Worm (Caenorhabditis elegans) whole organism, young adult: ENCODE measurements around the gene egl-27.

Source experiments
- B0035.1 ChIP-seq: sonication (generic microtip); optimal IDR thresholded peaks from 2 replicates; lab custom pipeline; 2016; ENCODE audit warnings: missing genetic modification characterization, mild to moderate bottlenecking, missing compliant biosample characterization, missing genotype, missing genetic modification reagents
- F23B12.7 ChIP-seq: sonication (generic microtip); optimal IDR thresholded peaks from 2 replicates; lab custom pipeline; 2017; ENCODE audit warnings: missing genetic modification characterization, mild to moderate bottlenecking, missing compliant biosample characterization, antibody characterized with exemption, moderate library complexity; ENCODE audit not compliant: insufficient read depth
- F52B5.7 ChIP-seq: sonication (generic microtip); optimal IDR thresholded peaks from 2 replicates; lab custom pipeline; 2016; ENCODE audit warnings: mild to moderate bottlenecking, missing genetic modification characterization, missing compliant biosample characterization
- F57C9.4 ChIP-seq: sonication (generic microtip); optimal IDR thresholded peaks from 2 replicates; lab custom pipeline; 2017; ENCODE audit warnings: mild to moderate bottlenecking, missing genetic modification characterization, missing compliant biosample characterization
- Y56A3A.18 ChIP-seq: fragments of 200-800 bp; sonication (Bioruptor generic); IDR thresholded peaks from 2 replicates; pipeline ENCODE4 v1.3.6; 2022; ENCODE audit warnings: missing genetic modification reagents, missing genetic modification characterization, missing compliant biosample characterization
- Y95B8A.8 ChIP-seq: fragments of 200-800 bp; sonication (Bioruptor generic); IDR thresholded peaks from 2 replicates; pipeline ENCODE4 v1.3.6; 2022; ENCODE audit warnings: missing genetic modification reagents, missing genetic modification characterization, missing compliant biosample characterization
- akir-1 ChIP-seq: fragments of 200-800 bp; sonication (Bioruptor generic); optimal IDR thresholded peaks from 2 replicates; lab custom pipeline; 2018; ENCODE audit warnings: mild to moderate bottlenecking, missing genetic modification characterization, moderate library complexity, missing compliant biosample characterization
- aptf-2 ChIP-seq: fragments of 200-800 bp; sonication (Bioruptor generic); conservative IDR thresholded peaks from 2 replicates; pipeline ENCODE4 v1.3.6; 2022; ENCODE audit warnings: missing genetic modification reagents, missing genetic modification characterization, missing compliant biosample characterization
- aptf-3 ChIP-seq: fragments of 200-800 bp; sonication (Bioruptor generic); IDR thresholded peaks from 2 replicates; pipeline ENCODE4 v1.3.6; 2022; ENCODE audit warnings: missing genetic modification characterization, missing compliant biosample characterization
- atf-7 ChIP-seq: sonication (generic microtip); optimal IDR thresholded peaks from 2 replicates; lab custom pipeline; 2017; ENCODE audit warnings: mild to moderate bottlenecking, missing genetic modification characterization, missing compliant biosample characterization
- attf-5 ChIP-seq: fragments of 200-800 bp; sonication (Bioruptor generic); optimal IDR thresholded peaks from 2 replicates; lab custom pipeline; 2018; ENCODE audit warnings: mild to moderate bottlenecking, missing genetic modification characterization, missing compliant biosample characterization
- cebp-2 ChIP-seq: fragments of 200-800 bp; sonication (Bioruptor generic); IDR thresholded peaks from 2 replicates; pipeline ENCODE4 v1.3.6; 2022; ENCODE audit warnings: missing genetic modification characterization, missing compliant biosample characterization
- dox-1 ChIP-seq: fragments of 200-800 bp; sonication (Bioruptor generic); IDR thresholded peaks from 2 replicates; pipeline ENCODE4 v1.3.6; 2022; ENCODE audit warnings: missing genetic modification reagents, missing genetic modification characterization, missing compliant biosample characterization
- dpff-1 ChIP-seq: sonication (generic microtip); optimal IDR thresholded peaks from 2 replicates; lab custom pipeline; 2017; ENCODE audit warnings: mild to moderate bottlenecking, missing genetic modification characterization, missing compliant biosample characterization
- efl-1 ChIP-seq: fragments of 150-350 bp; optimal IDR thresholded peaks from 2 replicates; lab custom pipeline; 2014; ENCODE audit warnings: missing biosample characterization, missing genetic modification reagents, missing genetic modification characterization
- egl-18 ChIP-seq: fragments of 200-800 bp; sonication (Bioruptor generic); IDR thresholded peaks from 2 replicates; pipeline ENCODE4 v1.3.6; 2022; ENCODE audit warnings: missing genetic modification reagents, missing genetic modification characterization, missing compliant biosample characterization
- him-1 ChIP-seq: sonication (generic microtip); optimal IDR thresholded peaks from 2 replicates; lab custom pipeline; 2016; ENCODE audit warnings: missing genotype, missing genetic modification reagents, missing genetic modification characterization, missing compliant biosample characterization
- hmg-1.2 ChIP-seq: fragments of 200-800 bp; sonication (Bioruptor generic); IDR thresholded peaks from 2 replicates; pipeline ENCODE4 v1.3.6; 2022; ENCODE audit warnings: missing genetic modification reagents, missing genetic modification characterization, missing compliant biosample characterization
- hrde-1 ChIP-seq: sonication (generic microtip); optimal IDR thresholded peaks from 2 replicates; lab custom pipeline; 2016; ENCODE audit warnings: missing genetic modification characterization, mild to moderate bottlenecking, missing compliant biosample characterization, moderate library complexity, missing genotype, missing genetic modification reagents, borderline replicate concordance
- let-607 ChIP-seq, 2 experiments: fragments of 200-800 bp in 1 of 2; sonication (Bioruptor generic) in 1 of 2; sonication (generic microtip) in 1 of 2; optimal IDR thresholded peaks; 2 replicates each; lab custom pipeline; 2016 to 2018; ENCODE audit warnings: mild to moderate bottlenecking in 2 of 2, missing compliant biosample characterization in 2 of 2, missing genetic modification characterization in 2 of 2, moderate library complexity in 2 of 2, missing genotype in 1 of 2
- lin-26 ChIP-seq: fragments of 200-800 bp; sonication (Bioruptor generic); IDR thresholded peaks from 2 replicates; pipeline ENCODE4 v1.3.6; 2022; ENCODE audit warnings: missing genetic modification reagents, missing genetic modification characterization, missing compliant biosample characterization
- lir-1 ChIP-seq: fragments of 200-800 bp; sonication (Bioruptor generic); conservative IDR thresholded peaks from 2 replicates; pipeline ENCODE4 v1.3.6; 2022; ENCODE audit warnings: missing genetic modification reagents, missing genetic modification characterization, missing compliant biosample characterization
- madf-10 ChIP-seq: sonication (generic microtip); optimal IDR thresholded peaks from 2 replicates; lab custom pipeline; 2016; ENCODE audit warnings: mild to moderate bottlenecking, missing genetic modification characterization, missing compliant biosample characterization
- madf-3 ChIP-seq: fragments of 200-800 bp; sonication (Bioruptor generic); IDR thresholded peaks from 2 replicates; pipeline ENCODE4 v1.3.6; 2022; ENCODE audit warnings: missing genetic modification reagents, missing genetic modification characterization, missing compliant biosample characterization
- madf-8 ChIP-seq: fragments of 200-800 bp; sonication (Bioruptor generic); conservative IDR thresholded peaks from 2 replicates; pipeline ENCODE4 v1.3.6; 2022; ENCODE audit warnings: missing genetic modification reagents, missing genetic modification characterization, missing compliant biosample characterization
- mel-28 ChIP-seq: sonication (generic microtip); optimal IDR thresholded peaks from 2 replicates; lab custom pipeline; 2016; ENCODE audit warnings: borderline replicate concordance, mild to moderate bottlenecking, missing genetic modification characterization, missing compliant biosample characterization
- mes-4 ChIP-seq: sonication (generic microtip); optimal IDR thresholded peaks from 2 replicates; lab custom pipeline; 2016; ENCODE audit warnings: missing genotype, missing genetic modification characterization, missing compliant biosample characterization
- nhr-90 ChIP-seq: sonication (generic microtip); optimal IDR thresholded peaks from 2 replicates; lab custom pipeline; 2016; ENCODE audit warnings: missing genotype, mild to moderate bottlenecking, missing genetic modification characterization, missing compliant biosample characterization
- snpc-1.1 ChIP-seq: sonication (generic microtip); optimal IDR thresholded peaks from 2 replicates; lab custom pipeline; 2017; ENCODE audit warnings: missing genetic modification characterization, mild to moderate bottlenecking, missing compliant biosample characterization, antibody characterized with exemption, moderate library complexity, missing genotype, missing genetic modification reagents; ENCODE audit not compliant: insufficient read depth
- somi-1 ChIP-seq: fragments of 200-800 bp; sonication (Bioruptor generic); optimal IDR thresholded peaks from 2 replicates; lab custom pipeline; 2018; ENCODE audit warnings: mild to moderate bottlenecking, missing genetic modification characterization, missing compliant biosample characterization
- tbp1 ChIP-seq: fragments of 200-800 bp; sonication (Bioruptor generic); optimal IDR thresholded peaks from 2 replicates; lab custom pipeline; 2018; ENCODE audit warnings: mild to moderate bottlenecking, missing genetic modification characterization, missing compliant biosample characterization
- xnd-1 ChIP-seq: sonication (generic microtip); optimal IDR thresholded peaks from 2 replicates; lab custom pipeline; 2016; ENCODE audit warnings: missing genotype, missing genetic modification reagents, missing genetic modification characterization, missing compliant biosample characterization
- ztf-22 ChIP-seq: fragments of 200-800 bp; sonication (Bioruptor generic); optimal IDR thresholded peaks from 2 replicates; lab custom pipeline; 2018; ENCODE audit warnings: mild to moderate bottlenecking, missing genetic modification characterization, moderate library complexity, missing compliant biosample characterization
- ztf-25 ChIP-seq: fragments of 200-800 bp; sonication (Bioruptor generic); IDR thresholded peaks from 2 replicates; pipeline ENCODE4 v1.3.6; 2022; ENCODE audit warnings: missing genetic modification reagents, missing genetic modification characterization, missing compliant biosample characterization
- ztf-26 ChIP-seq: sonication (generic microtip); optimal IDR thresholded peaks from 2 replicates; lab custom pipeline; 2017; ENCODE audit warnings: missing genetic modification characterization, missing compliant biosample characterization

egl-27 gene

ce11 chrII:6830012-6830411, 4.8 kb upstream of the egl-27 start:
- TF ChIP-seq attf-5 (no peak), dox-1 (GFP tag; lab: Robert Waterston, UW) (0 out of 2 replicates have a peak, but pooled peaks have one; percentile 18), hmg-1.2 (no peak), B0035.1 (tag; lab: Kevin White, UChicago) (no peak), egl-18 (GFP tag; lab: Robert Waterston, UW) (no peak), atf-7 (tag; lab: Kevin White, UChicago) (no peak), lir-1 (GFP tag; lab: Robert Waterston, UW) (no peak), cebp-2 (GFP tag; lab: Robert Waterston, UW) (no peak)

DNA sequence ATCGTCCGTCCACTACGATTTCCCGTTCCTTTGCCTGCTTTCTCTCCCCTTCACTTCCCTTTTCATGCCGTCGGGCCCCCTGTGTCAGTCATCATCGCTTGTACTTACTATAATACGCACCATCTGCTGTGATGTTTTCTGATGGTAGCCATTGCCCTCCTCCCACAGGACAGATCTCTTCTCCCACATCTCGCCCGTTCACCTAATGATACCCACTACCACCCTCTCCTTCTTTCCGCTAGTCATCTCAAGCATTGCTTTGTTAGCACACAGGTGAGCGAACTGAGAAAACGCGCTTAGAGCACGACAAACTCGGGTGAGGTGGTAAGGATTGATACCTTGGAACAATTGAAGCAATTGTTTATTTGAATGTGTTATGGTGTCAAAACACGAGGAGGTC, 3.9 kb upstream of the egl-27 start:
- TF ChIP-seq madf-3 (GFP tag; lab: Robert Waterston, UW) = 0 out of 2 replicates have a peak, but pooled peaks have one; percentile 10
- TF ChIP-seq xnd-1 (tag; lab: Kevin White, UChicago) = no peak

DNA sequence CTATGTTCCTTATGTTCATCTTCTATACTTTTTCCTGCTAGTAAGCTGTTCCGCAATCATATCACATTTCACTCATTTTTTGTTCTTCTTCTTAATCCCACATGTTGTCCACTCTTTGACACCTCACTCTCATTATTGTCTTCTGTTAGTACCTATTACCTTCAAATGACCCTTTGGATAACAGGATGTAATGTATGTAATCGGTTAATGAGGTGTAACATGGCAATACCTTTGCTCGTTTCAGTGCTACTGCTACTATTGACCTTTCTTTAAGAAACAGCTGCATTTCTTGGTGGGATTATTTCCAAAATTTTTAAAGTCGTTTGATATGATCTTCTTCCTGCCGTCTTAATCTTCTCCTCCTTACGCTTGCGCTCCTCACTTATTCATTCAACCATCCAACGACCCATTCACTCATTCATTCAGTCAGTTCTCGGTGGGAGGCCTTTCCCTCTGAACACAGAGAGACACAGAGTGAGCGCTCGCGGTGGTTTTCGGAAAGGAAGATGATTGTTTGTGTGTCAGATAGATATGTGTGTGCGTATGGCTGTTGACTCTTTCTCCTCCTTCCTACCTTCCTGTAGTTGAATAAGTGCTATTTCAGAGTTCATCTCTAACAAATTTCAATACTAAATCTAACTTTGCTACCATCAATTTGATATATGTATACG, 3.1 kb upstream of the egl-27 start:
- TF ChIP-seq nhr-90 (tag; lab: Kevin White, UChicago) (no peak), F23B12.7 (no peak), Y95B8A.8 (GFP tag; lab: Robert Waterston, UW) (no peak), ztf-25 (no peak), ztf-26 (no peak), F57C9.4 (tag; lab: Kevin White, UChicago) (no peak), dpff-1 (tag; lab: Kevin White, UChicago) (no peak), madf-8 (GFP tag; lab: Robert Waterston, UW) (no peak), atf-7 (tag; lab: Kevin White, UChicago) (no peak), mel-28 (tag; lab: Kevin White, UChicago) (no peak), F52B5.7 (tag; lab: Kevin White, UChicago) (no peak), egl-18 (GFP tag; lab: Robert Waterston, UW) (no peak), akir-1 (no peak), aptf-3 (GFP tag; lab: Robert Waterston, UW) (no peak), aptf-2 (no peak)

DNA sequence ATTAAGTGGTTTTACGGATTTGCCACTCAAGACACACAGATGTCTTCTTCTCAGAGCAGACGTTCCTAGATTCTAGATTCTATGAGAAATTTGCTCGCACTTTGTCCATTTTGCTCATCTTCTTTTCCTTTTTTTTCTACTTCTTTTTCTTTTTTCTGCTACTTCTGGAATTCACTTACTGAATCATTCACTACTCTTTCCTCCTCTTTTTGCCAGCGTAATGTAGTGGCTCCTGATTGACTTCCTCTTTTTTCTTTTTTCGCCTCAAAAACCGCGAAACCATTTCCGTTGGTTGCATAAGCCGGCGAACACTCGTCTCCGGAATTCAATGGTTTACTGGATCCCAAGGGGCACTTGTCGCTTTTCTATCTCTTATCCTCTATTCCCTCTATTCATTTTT, 2.6 kb upstream of the egl-27 start:
- TF ChIP-seq madf-10 (tag; lab: Kevin White, UChicago) = no peak
- TF ChIP-seq aptf-2 = no peak
- TF ChIP-seq efl-1 (GFP tag; lab: Kevin White, UChicago) = no peak
- no peak for TF ChIP-seq ztf-22 (GFP tag; lab: Kevin White, UChicago)
- TF ChIP-seq let-607 (tag; optimal IDR thresholded peaks at IDR 0.05; lab: Kevin White, UChicago) = no peak
- no peak for TF ChIP-seq mel-28 (tag; lab: Kevin White, UChicago)
- TF ChIP-seq Y56A3A.18 (GFP tag; lab: Robert Waterston, UW) = no peak
- no peak for TF ChIP-seq xnd-1 (tag; lab: Kevin White, UChicago)
- TF ChIP-seq mes-4 (tag; lab: Kevin White, UChicago) = no peak
- TF ChIP-seq him-1 (tag; lab: Kevin White, UChicago) = no peak
- no peak for TF ChIP-seq lin-26 (GFP tag; lab: Robert Waterston, UW)
- no peak for TF ChIP-seq atf-7 (tag; lab: Kevin White, UChicago)
- no peak for TF ChIP-seq tbp1
- no peak for TF ChIP-seq hmg-1.2
- no peak for TF ChIP-seq hrde-1 (tag; lab: Kevin White, UChicago)
- no peak for TF ChIP-seq snpc-1.1 (tag; lab: Kevin White, UChicago)
- no peak for TF ChIP-seq somi-1 (GFP tag; lab: Kevin White, UChicago)
